Fruit fly (Drosophila melanogaster): Measurements from ENCODE around the gene Edg84A.

Edg84A gene

dm6 chr3R:6678480-6678879 is 5.8 kb upstream of the Edg84A start, which contains the start of gene lab:
lab (minus strand) TSS chr3R:6678590.
- no peak for TF ChIP-seq CG8478 (optimal IDR thresholded peaks at IDR 0.05)
- TF ChIP-seq CTCF (optimal IDR thresholded peaks at IDR 0.05), result peak in 1 of 2 experiments; percentile 18

- TF ChIP-seq CG8478 (optimal IDR thresholded peaks at IDR 0.05) (no peak), CTCF (optimal IDR thresholded peaks at IDR 0.05) (peak in 1 of 2 experiments; percentile 16)
Measured at dm6 chr3R:6683135-6683534, 1.1 kb upstream of the Edg84A start.

- TF ChIP-seq CTCF (optimal IDR thresholded peaks at IDR 0.05) (peak; percentile 76 to 91), CG8478 (optimal IDR thresholded peaks at IDR 0.05) (no peak)
Measured at dm6 chr3R:6683671-6684070, 574 bp upstream of the Edg84A start.

dm6 chr3R:6686428-6686827 is 2.2 kb downstream of the Edg84A start, which contains the start of gene Ccp84Ag:
Ccp84Ag (plus strand) TSS chr3R:6686728.
- no peak for TF ChIP-seq CG8478 (optimal IDR thresholded peaks at IDR 0.05)
- no peak for TF ChIP-seq CTCF (optimal IDR thresholded peaks at IDR 0.05)

dm6 chr3R:6687219-6687618 is 3.0 kb downstream of the Edg84A start:
- TF ChIP-seq CG8478 (optimal IDR thresholded peaks at IDR 0.05), result no peak
- TF ChIP-seq CTCF (optimal IDR thresholded peaks at IDR 0.05), result no peak

dm6 chr3R:6688160-6688559 is 3.9 kb downstream of the Edg84A start:
- TF ChIP-seq CTCF (optimal IDR thresholded peaks at IDR 0.05) (no peak), CG8478 (optimal IDR thresholded peaks at IDR 0.05) (no peak)

- TF ChIP-seq CG8478 (optimal IDR thresholded peaks at IDR 0.05), result no peak
- TF ChIP-seq CTCF (optimal IDR thresholded peaks at IDR 0.05), result no peak
Measured at dm6 chr3R:6690139-6690538, 5.9 kb downstream of the Edg84A start, which contains the start of gene Ccp84Af. Ccp84Af (minus strand) TSS chr3R:6690239.

- TF ChIP-seq CTCF (optimal IDR thresholded peaks at IDR 0.05) (no peak), CG8478 (optimal IDR thresholded peaks at IDR 0.05) (no peak)
Measured at dm6 chr3R:6691658-6692057, 7.4 kb downstream of the Edg84A start, which contains the start of gene Ccp84Ae. Ccp84Ae (minus strand) TSS chr3R:6691758.

- TF ChIP-seq CG8478 (optimal IDR thresholded peaks at IDR 0.05), result no peak
- no peak for TF ChIP-seq CTCF (optimal IDR thresholded peaks at IDR 0.05)
Measured at dm6 chr3R:6692432-6692831, 8.2 kb downstream of the Edg84A start, which contains the start of gene Ccp84Ad. Ccp84Ad (plus strand) TSS chr3R:6692732.

dm6 chr3R:6696221-6696749 is 12.0 kb downstream of the Edg84A start, which contains the start of gene Ccp84Ac:
Ccp84Ac (minus strand) TSS chr3R:6696271.
- TF ChIP-seq CG8478 (optimal IDR thresholded peaks at IDR 0.05) (no peak), CTCF (optimal IDR thresholded peaks at IDR 0.05) (no peak)

dm6 chr3R:6702777-6703176 is 18.5 kb downstream of the Edg84A start, which contains the start of gene Ccp84Ab:
Ccp84Ab (minus strand) TSS chr3R:6702877.
- no peak for TF ChIP-seq CG8478 (optimal IDR thresholded peaks at IDR 0.05)
- no peak for TF ChIP-seq CTCF (optimal IDR thresholded peaks at IDR 0.05)

- no peak for TF ChIP-seq CG8478 (optimal IDR thresholded peaks at IDR 0.05)
Measured at dm6 chr3R:6703784-6704183, 19.5 kb downstream of the Edg84A start, which contains the start of gene Ccp84Aa. Ccp84Aa (plus strand) TSS chr3R:6704084.

dm6 chr3R:6706327-6706726 is 22.1 kb downstream of the Edg84A start:
- TF ChIP-seq CTCF (optimal IDR thresholded peaks at IDR 0.05) (peak; percentile 49 to 69), CG8478 (optimal IDR thresholded peaks at IDR 0.05) (no peak)

dm6 chr3R:6708858-6709257 is 24.6 kb downstream of the Edg84A start:
- TF ChIP-seq CTCF (optimal IDR thresholded peaks at IDR 0.05), result peak; percentile 63 to 83
- TF ChIP-seq CG8478 (optimal IDR thresholded peaks at IDR 0.05), result no peak

dm6 chr3R:6723537-6724171 is 39.4 kb downstream of the Edg84A start:
- no peak for TF ChIP-seq CTCF (optimal IDR thresholded peaks at IDR 0.05)
- TF ChIP-seq CG8478 (optimal IDR thresholded peaks at IDR 0.05), result no peak

- TF ChIP-seq CTCF (optimal IDR thresholded peaks at IDR 0.05), result no peak
- TF ChIP-seq CG8478 (optimal IDR thresholded peaks at IDR 0.05), result no peak
Measured at dm6 chr3R:6726119-6726518, 41.9 kb downstream of the Edg84A start.

All from S2 (cell line).